Fruit fly (Drosophila melanogaster) whole organism, embryonic: ENCODE measurements around the gene ND-30.

ENCODE experiments used
- Abd-B ChIP-seq: fragments of 200-800 bp; sonication (Bioruptor generic); optimal IDR thresholded peaks from 2 replicates; lab custom pipeline; 2018; ENCODE audit warnings: missing biosample characterization, mild to moderate bottlenecking, missing genetic modification characterization, moderate library complexity
- BEAF-32 ChIP-seq: fragments of 200-800 bp; sonication (Bioruptor generic); optimal IDR thresholded peaks from 3 replicates; lab custom pipeline; 2017; ENCODE audit warnings: missing biosample characterization, missing genetic modification characterization, mild to moderate bottlenecking, moderate library complexity, missing genetic modification reagents
- Bgb ChIP-seq: fragments of 200-800 bp; sonication (Bioruptor generic); IDR thresholded peaks from 2 replicates; pipeline ENCODE4 v1.3.6; 2022; ENCODE audit warnings: missing biosample characterization, missing genetic modification characterization; ENCODE audit not compliant: partially characterized antibody
- Blimp-1 ChIP-seq: fragments of 200-800 bp; sonication (Bioruptor generic); optimal IDR thresholded peaks from 3 replicates; lab custom pipeline; 2018; ENCODE audit warnings: missing biosample characterization, missing genetic modification characterization, mild to moderate bottlenecking, moderate library complexity, missing genetic modification reagents
- CG10209 ChIP-seq: fragments of 200-800 bp; sonication (Bioruptor generic); optimal IDR thresholded peaks from 3 replicates; lab custom pipeline; 2017; ENCODE audit warnings: missing biosample characterization, mild to moderate bottlenecking, missing genetic modification characterization, missing genetic modification reagents
- CG10321 ChIP-seq: fragments of 200-800 bp; sonication (Bioruptor generic); IDR thresholded peaks from 2 replicates; pipeline ENCODE4 v1.3.6; 2022; ENCODE audit warnings: missing biosample characterization, missing genetic modification characterization
- CG12104 ChIP-seq: fragments of 200-800 bp; sonication (Bioruptor generic); optimal IDR thresholded peaks from 3 replicates; lab custom pipeline; 2016; ENCODE audit warnings: missing biosample characterization, missing genetic modification characterization
- CG12236 ChIP-seq: fragments of 200-800 bp; sonication (Bioruptor generic); optimal IDR thresholded peaks from 2 replicates; lab custom pipeline; 2016; ENCODE audit warnings: missing biosample characterization, missing genetic modification characterization
- CG13424 ChIP-seq: fragments of 200-800 bp; sonication (Bioruptor generic); optimal IDR thresholded peaks from 2 replicates; lab custom pipeline; 2019; ENCODE audit warnings: missing biosample characterization, mild to moderate bottlenecking, missing genetic modification characterization, moderate library complexity
- CG13775 ChIP-seq: fragments of 200-800 bp; sonication (Bioruptor generic); optimal IDR thresholded peaks from 3 replicates; lab custom pipeline; 2017; ENCODE audit warnings: missing biosample characterization, mild to moderate bottlenecking, missing genetic modification characterization
- CG13894 ChIP-seq: fragments of 200-800 bp; sonication (Bioruptor generic); optimal IDR thresholded peaks from 3 replicates; lab custom pipeline; 2018; ENCODE audit warnings: missing biosample characterization, mild to moderate bottlenecking, missing genetic modification characterization, moderate library complexity
- CG14667 ChIP-seq: fragments of 200-800 bp; sonication (Bioruptor generic); IDR thresholded peaks from 2 replicates; pipeline ENCODE4 v1.3.6; 2022; ENCODE audit warnings: missing biosample characterization, missing genetic modification characterization
- CG15514 ChIP-seq: fragments of 200-800 bp; sonication (Bioruptor generic); optimal IDR thresholded peaks from 3 replicates; lab custom pipeline; 2017; ENCODE audit warnings: missing biosample characterization, missing genetic modification characterization, mild to moderate bottlenecking, moderate library complexity, missing genetic modification reagents
- CG1602 ChIP-seq: fragments of 200-800 bp; sonication (Bioruptor generic); optimal IDR thresholded peaks from 3 replicates; lab custom pipeline; 2016; ENCODE audit warnings: missing biosample characterization, missing genetic modification characterization
- CG18262 ChIP-seq: fragments of 200-800 bp; optimal IDR thresholded peaks from 3 replicates; lab custom pipeline; 2019; ENCODE audit warnings: missing biosample characterization, mild to moderate bottlenecking, missing genetic modification characterization, moderate library complexity
- CG2116 ChIP-seq: fragments of 200-800 bp; sonication (Bioruptor generic); optimal IDR thresholded peaks from 3 replicates; lab custom pipeline; 2018; ENCODE audit warnings: missing biosample characterization, mild to moderate bottlenecking, missing genetic modification characterization
- CG30403 ChIP-seq: fragments of 200-800 bp; sonication (Bioruptor generic); optimal IDR thresholded peaks from 3 replicates; lab custom pipeline; 2016; ENCODE audit warnings: missing biosample characterization, missing genetic modification characterization
- CG31441 ChIP-seq: fragments of 200-800 bp; sonication (Bioruptor generic); IDR thresholded peaks from 2 replicates; pipeline ENCODE4 v1.3.6; 2022; ENCODE audit warnings: missing biosample characterization, missing genetic modification characterization
- CG5953 ChIP-seq: fragments of 200-800 bp; sonication (Bioruptor generic); IDR thresholded peaks from 2 replicates; pipeline ENCODE4 v1.3.6; 2022; ENCODE audit warnings: missing biosample characterization, missing genetic modification characterization
- CG7556 ChIP-seq: fragments of 200-800 bp; sonication (Bioruptor generic); optimal IDR thresholded peaks from 2 replicates; lab custom pipeline; 2017; ENCODE audit warnings: missing biosample characterization, mild to moderate bottlenecking, missing genetic modification characterization
- CG7987 ChIP-seq: fragments of 200-800 bp; sonication (Bioruptor generic); optimal IDR thresholded peaks from 2 replicates; lab custom pipeline; 2018; ENCODE audit warnings: missing biosample characterization, mild to moderate bottlenecking, missing genetic modification characterization, moderate library complexity
- CG9797 ChIP-seq: fragments of 200-800 bp; sonication (Bioruptor generic); optimal IDR thresholded peaks from 3 replicates; lab custom pipeline; 2018; ENCODE audit warnings: missing biosample characterization, mild to moderate bottlenecking, missing genetic modification characterization
- CG9817 ChIP-seq: fragments of 200-800 bp; sonication (Bioruptor generic); optimal IDR thresholded peaks from 2 replicates; lab custom pipeline; 2018; ENCODE audit warnings: missing biosample characterization, mild to moderate bottlenecking, missing genetic modification characterization, moderate library complexity
- CG9932 ChIP-seq: fragments of 200-800 bp; sonication (Bioruptor generic); IDR thresholded peaks from 2 replicates; pipeline ENCODE4 v1.3.6; 2022; ENCODE audit warnings: missing biosample characterization, missing genetic modification characterization
- Elba2 ChIP-seq: fragments of 200-800 bp; sonication (Bioruptor generic); optimal IDR thresholded peaks from 3 replicates; lab custom pipeline; 2016; ENCODE audit warnings: missing biosample characterization, missing genetic modification characterization
- HLH54F ChIP-seq: fragments of 200-800 bp; sonication (Bioruptor generic); optimal IDR thresholded peaks from 3 replicates; lab custom pipeline; 2016; ENCODE audit warnings: missing biosample characterization, missing genetic modification characterization
- Lhr ChIP-seq: fragments of 200-800 bp; sonication (Bioruptor generic); optimal IDR thresholded peaks from 3 replicates; lab custom pipeline; 2017; ENCODE audit warnings: mild to moderate bottlenecking, missing biosample characterization, missing genetic modification reagents, missing genetic modification characterization
- PHDP ChIP-seq: fragments of 200-800 bp; sonication (Bioruptor generic); optimal IDR thresholded peaks from 3 replicates; lab custom pipeline; 2018; ENCODE audit warnings: missing biosample characterization, mild to moderate bottlenecking, missing genetic modification characterization, moderate library complexity
- Ptx1 ChIP-seq: fragments of 200-800 bp; sonication (Bioruptor generic); IDR thresholded peaks from 2 replicates; pipeline ENCODE4 v1.3.6; 2022; ENCODE audit warnings: missing biosample characterization, missing genetic modification characterization
- Scr ChIP-seq: fragments of 200-800 bp; sonication (Bioruptor generic); IDR thresholded peaks from 2 replicates; pipeline ENCODE4 v1.3.6; 2022; ENCODE audit warnings: missing biosample characterization, missing genetic modification characterization; ENCODE audit not compliant: partially characterized antibody
- ato ChIP-seq: fragments of 200-800 bp; sonication (Bioruptor generic); IDR thresholded peaks from 2 replicates; pipeline ENCODE4 v1.3.6; 2022; ENCODE audit warnings: missing biosample characterization, missing genetic modification characterization; ENCODE audit not compliant: partially characterized antibody
- az2 ChIP-seq: fragments of 200-800 bp; sonication (Bioruptor generic); optimal IDR thresholded peaks from 3 replicates; lab custom pipeline; 2016; ENCODE audit warnings: missing biosample characterization, missing genetic modification characterization
- corto ChIP-seq: fragments of 200-800 bp; sonication (Bioruptor generic); optimal IDR thresholded peaks from 2 replicates; lab custom pipeline; 2016; ENCODE audit warnings: missing biosample characterization, mild to moderate bottlenecking, missing genetic modification characterization, moderate library complexity
- dimm ChIP-seq: fragments of 200-800 bp; sonication (Bioruptor generic); IDR thresholded peaks from 2 replicates; pipeline ENCODE4 v1.3.6; 2022; ENCODE audit warnings: missing biosample characterization, missing genetic modification characterization
- fd102C ChIP-seq: fragments of 200-800 bp; sonication (Bioruptor generic); optimal IDR thresholded peaks from 2 replicates; lab custom pipeline; 2018; ENCODE audit warnings: missing biosample characterization, mild to moderate bottlenecking, missing genetic modification characterization, moderate library complexity
- fd64A ChIP-seq: fragments of 200-800 bp; sonication (Bioruptor generic); optimal IDR thresholded peaks from 3 replicates; lab custom pipeline; 2018; ENCODE audit warnings: missing biosample characterization, mild to moderate bottlenecking, missing genetic modification characterization
- gem ChIP-seq: fragments of 200-800 bp; sonication (Bioruptor generic); optimal IDR thresholded peaks from 2 replicates; lab custom pipeline; 2019; ENCODE audit warnings: missing biosample characterization, mild to moderate bottlenecking, missing genetic modification characterization, moderate library complexity
- mam ChIP-seq: fragments of 200-800 bp; sonication (Bioruptor generic); optimal IDR thresholded peaks from 3 replicates; lab custom pipeline; 2016; ENCODE audit warnings: missing biosample characterization, missing genetic modification characterization
- nmo ChIP-seq: fragments of 200-800 bp; sonication (Bioruptor generic); optimal IDR thresholded peaks from 2 replicates; lab custom pipeline; 2018; ENCODE audit warnings: missing biosample characterization, mild to moderate bottlenecking, missing genetic modification characterization, moderate library complexity
- peb ChIP-seq: fragments of 200-800 bp; sonication (Bioruptor generic); IDR thresholded peaks from 2 replicates; pipeline ENCODE4 v1.3.6; 2022; ENCODE audit warnings: missing biosample characterization, missing genetic modification characterization
- pho ChIP-seq: fragments of 200-800 bp; sonication (Bioruptor generic); optimal IDR thresholded peaks from 2 replicates; lab custom pipeline; 2016; ENCODE audit warnings: missing biosample characterization, missing genetic modification characterization
- psq ChIP-seq: fragments of 200-800 bp; sonication (Bioruptor generic); optimal IDR thresholded peaks from 2 replicates; lab custom pipeline; 2017; ENCODE audit warnings: missing biosample characterization, missing genetic modification characterization
- ro ChIP-seq: fragments of 200-800 bp; sonication (Bioruptor generic); IDR thresholded peaks from 2 replicates; pipeline ENCODE4 v1.3.6; 2022; ENCODE audit warnings: missing biosample characterization, missing genetic modification characterization
- sens ChIP-seq: fragments of 200-800 bp; sonication (Bioruptor generic); peaks from one replicate; lab custom pipeline; 2016; ENCODE audit warnings: missing biosample characterization, missing genetic modification characterization
- sug ChIP-seq: fragments of 200-800 bp; optimal IDR thresholded peaks from 2 replicates; lab custom pipeline; 2019; ENCODE audit warnings: missing biosample characterization, mild to moderate bottlenecking, missing genetic modification characterization, moderate library complexity
- tup ChIP-seq: fragments of 200-800 bp; sonication (Bioruptor generic); optimal IDR thresholded peaks from 2 replicates; lab custom pipeline; 2016; ENCODE audit warnings: missing biosample characterization, mild to moderate bottlenecking, missing genetic modification characterization, moderate library complexity
- unc-4 ChIP-seq: fragments of 200-800 bp; sonication (Bioruptor generic); IDR thresholded peaks from 2 replicates; pipeline ENCODE4 v1.3.6; 2022; ENCODE audit warnings: missing biosample characterization, missing genetic modification characterization; ENCODE audit not compliant: partially characterized antibody
- unpg ChIP-seq: fragments of 200-800 bp; sonication (Bioruptor generic); optimal IDR thresholded peaks from 3 replicates; lab custom pipeline; 2018; ENCODE audit warnings: missing biosample characterization, mild to moderate bottlenecking, missing genetic modification characterization, moderate library complexity

ND-30 gene

dm6 chr3L:3159309-3160194, at the start of gene ND-30, which contains the start of gene CG15812 (continued):
- TF ChIP-seq CG7987 (GFP tag; lab: Kevin White, UChicago), result no peak
- TF ChIP-seq CG9817, result no peak
- no peak for TF ChIP-seq Scr (GFP tag; lab: Robert Waterston, UW)
- peak; percentile 11 for TF ChIP-seq CG15514
- TF ChIP-seq psq, result no peak
- no peak for TF ChIP-seq CG5953
- no peak for TF ChIP-seq Bgb
- TF ChIP-seq CG13894 (tag; lab: Kevin White, UChicago), result no peak
- TF ChIP-seq Elba2 (GFP tag; lab: Kevin White, UChicago), result peak; percentile 95
- TF ChIP-seq Ptx1 (GFP tag; lab: Robert Waterston, UW), result no peak
- TF ChIP-seq CG14667, result no peak
- TF ChIP-seq CG31441 (GFP tag; lab: Robert Waterston, UW), result no peak
- TF ChIP-seq CG1602 (GFP tag; lab: Kevin White, UChicago), result peak; percentile 45
- peak; percentile 38 for TF ChIP-seq CG9797 (GFP tag; lab: Kevin White, UChicago)
- peak; percentile 14 for TF ChIP-seq CG12104 (GFP tag; lab: Kevin White, UChicago)
- TF ChIP-seq fd64A (GFP tag; lab: Kevin White, UChicago), result no peak
- peak; percentile 38 for TF ChIP-seq CG13424
- TF ChIP-seq unc-4 (GFP tag; lab: Robert Waterston, UW), result no peak
- TF ChIP-seq ato (GFP tag; lab: Robert Waterston, UW), result 0 out of 2 replicates have a peak, but pooled peaks have one; percentile 30
- TF ChIP-seq CG13775 (GFP tag; lab: Kevin White, UChicago), result peak; percentile 6
- no peak for TF ChIP-seq Lhr (GFP tag; lab: Kevin White, UChicago)
- TF ChIP-seq CG2116 (GFP tag; lab: Kevin White, UChicago), result peak; percentile 39
- TF ChIP-seq nmo, result peak; percentile 48
- TF ChIP-seq CG12236 (GFP tag; lab: Kevin White, UChicago), result no peak
- TF ChIP-seq corto (GFP tag; lab: Kevin White, UChicago), result no peak
- TF ChIP-seq CG30403 (GFP tag; lab: Kevin White, UChicago), result peak; percentile 59
- TF ChIP-seq BEAF-32, result peak; percentile 20
- TF ChIP-seq dimm (GFP tag; lab: Robert Waterston, UW), result no peak
- 0 out of 2 replicates have a peak, but pooled peaks have one; percentile 16 for TF ChIP-seq CG9932
- no peak for TF ChIP-seq gem (tag; lab: Kevin White, UChicago)
- TF ChIP-seq CG10209 (GFP tag; lab: Kevin White, UChicago), result no peak
- TF ChIP-seq ro (GFP tag; lab: Robert Waterston, UW), result no peak
- peak; percentile 30 for TF ChIP-seq sug (tag; lab: Kevin White, UChicago)
- no peak for TF ChIP-seq pho (GFP tag; lab: Kevin White, UChicago)
- TF ChIP-seq CG18262 (tag; lab: Kevin White, UChicago), result no peak
- no peak for TF ChIP-seq Blimp-1 (GFP tag; lab: Kevin White, UChicago)
- TF ChIP-seq peb (GFP tag; lab: Robert Waterston, UW), result no peak
- TF ChIP-seq PHDP (tag; lab: Kevin White, UChicago), result no peak
- TF ChIP-seq Abd-B (GFP tag; lab: Kevin White, UChicago), result no peak
- TF ChIP-seq HLH54F (GFP tag; lab: Kevin White, UChicago), result no peak
- no peak for TF ChIP-seq mam (GFP tag; lab: Kevin White, UChicago)
- TF ChIP-seq tup (GFP tag; lab: Kevin White, UChicago), result no peak
- TF ChIP-seq fd102C, result no peak
- TF ChIP-seq sens (GFP tag; lab: Kevin White, UChicago), result peak; percentile 87
- peak; percentile 24 for TF ChIP-seq CG7556 (GFP tag; lab: Kevin White, UChicago)
- TF ChIP-seq az2 (GFP tag; lab: Kevin White, UChicago), result peak; percentile 25
- TF ChIP-seq unpg, result no peak
- TF ChIP-seq CG10321 (GFP tag; lab: Robert Waterston, UW), result no peak
